Fruit fly (Drosophila melanogaster) whole organism, prepupa: ENCODE measurements around the gene CG14086.

Experiments used
- Blimp-1 ChIP-seq: fragments of 200-800 bp; sonication (Bioruptor generic); optimal IDR thresholded peaks from 3 replicates; lab custom pipeline; 2017; ENCODE audit warnings: missing biosample characterization, missing genetic modification characterization, mild to moderate bottlenecking, moderate library complexity, missing genetic modification reagents
- CG11294 ChIP-seq: fragments of 200-800 bp; sonication (Bioruptor generic); IDR thresholded peaks from 2 replicates; pipeline ENCODE4 v1.3.6; 2022; ENCODE audit warnings: missing biosample characterization, missing genetic modification characterization
- CG11762 ChIP-seq: fragments of 200-800 bp; sonication (Bioruptor generic); optimal IDR thresholded peaks from 3 replicates; lab custom pipeline; 2016; ENCODE audit warnings: missing biosample characterization, missing genetic modification characterization; ENCODE audit not compliant: insufficient read depth
- CG11902 ChIP-seq: fragments of 200-800 bp; sonication (Bioruptor generic); optimal IDR thresholded peaks from 3 replicates; lab custom pipeline; 2016; ENCODE audit warnings: missing biosample characterization, missing genetic modification characterization
- CG15336 ChIP-seq: fragments of 200-800 bp; sonication (Bioruptor generic); IDR thresholded peaks from 2 replicates; pipeline ENCODE4 v1.3.6; 2022; ENCODE audit warnings: missing biosample characterization, missing genetic modification characterization
- CG1621 ChIP-seq: fragments of 200-800 bp; sonication (Bioruptor generic); optimal IDR thresholded peaks from 3 replicates; lab custom pipeline; 2018; ENCODE audit warnings: missing biosample characterization, mild to moderate bottlenecking, missing genetic modification characterization
- CG3032 ChIP-seq: fragments of 200-800 bp; optimal IDR thresholded peaks from 2 replicates; lab custom pipeline; 2019; ENCODE audit warnings: missing biosample characterization, mild to moderate bottlenecking, missing genetic modification characterization, moderate library complexity
- CG31627 ChIP-seq: fragments of 200-800 bp; sonication (Bioruptor generic); optimal IDR thresholded peaks from 3 replicates; lab custom pipeline; 2016; ENCODE audit warnings: missing biosample characterization, missing genetic modification characterization
- CG32006 ChIP-seq: fragments of 200-800 bp; sonication (Bioruptor generic); optimal IDR thresholded peaks from 3 replicates; lab custom pipeline; 2017; ENCODE audit warnings: missing biosample characterization, mild to moderate bottlenecking, missing genetic modification characterization
- CG4318 ChIP-seq: fragments of 200-800 bp; sonication (Bioruptor generic); optimal IDR thresholded peaks from 3 replicates; lab custom pipeline; 2017; ENCODE audit warnings: missing biosample characterization, mild to moderate bottlenecking, missing genetic modification characterization
- CG6163 ChIP-seq: fragments of 200-800 bp; sonication (Bioruptor generic); IDR thresholded peaks from 3 replicates; pipeline ENCODE4 v1.3.6; 2022; ENCODE audit warnings: missing biosample characterization, missing genetic modification characterization
- CG6808 ChIP-seq: fragments of 200-800 bp; sonication (Bioruptor generic); optimal IDR thresholded peaks from 3 replicates; lab custom pipeline; 2017; ENCODE audit warnings: missing biosample characterization, missing genetic modification characterization, mild to moderate bottlenecking, moderate library complexity, missing genetic modification reagents
- CG6854 ChIP-seq: fragments of 200-800 bp; sonication (Bioruptor generic); optimal IDR thresholded peaks from 2 replicates; lab custom pipeline; 2017; ENCODE audit warnings: missing biosample characterization, mild to moderate bottlenecking, missing genetic modification characterization
- CG7368 ChIP-seq: fragments of 200-800 bp; sonication (Bioruptor generic); optimal IDR thresholded peaks from 3 replicates; lab custom pipeline; 2016; ENCODE audit warnings: missing biosample characterization, missing genetic modification characterization
- CG8119 ChIP-seq: fragments of 200-800 bp; sonication (Bioruptor generic); IDR thresholded peaks from 3 replicates; pipeline ENCODE4 v1.3.6; 2022; ENCODE audit warnings: missing biosample characterization, missing genetic modification characterization
- CG8319 ChIP-seq: fragments of 200-800 bp; sonication (Bioruptor generic); optimal IDR thresholded peaks from 3 replicates; lab custom pipeline; 2016; ENCODE audit warnings: missing biosample characterization, missing genetic modification characterization
- CG9139 ChIP-seq: fragments of 200-800 bp; sonication (Bioruptor generic); optimal IDR thresholded peaks from 3 replicates; lab custom pipeline; 2017; ENCODE audit warnings: missing biosample characterization, mild to moderate bottlenecking, missing genetic modification characterization
- Eip75B ChIP-seq: fragments of 200-800 bp; sonication (Bioruptor generic); optimal IDR thresholded peaks from 3 replicates; lab custom pipeline; 2016; ENCODE audit warnings: missing biosample characterization, missing genetic modification characterization
- Eip78C ChIP-seq: fragments of 200-800 bp; sonication (Bioruptor generic); peaks from one replicate; lab custom pipeline; 2016; ENCODE audit warnings: missing biosample characterization, missing genetic modification characterization
- Eip93F ChIP-seq: fragments of 200-800 bp; sonication (Bioruptor generic); optimal IDR thresholded peaks from 2 replicates; lab custom pipeline; 2016; ENCODE audit warnings: missing biosample characterization, mild to moderate bottlenecking, missing genetic modification characterization
- Hr38 ChIP-seq: sonication (Bioruptor generic); optimal IDR thresholded peaks from 2 replicates; lab custom pipeline; 2016; ENCODE audit warnings: missing biosample characterization, missing genetic modification characterization
- Hr4 ChIP-seq: fragments of 200-800 bp; sonication (Bioruptor generic); optimal IDR thresholded peaks from 3 replicates; lab custom pipeline; 2016; ENCODE audit warnings: missing biosample characterization, missing genetic modification characterization
- Lpt ChIP-seq: fragments of 200-800 bp; sonication (Bioruptor generic); optimal IDR thresholded peaks from 3 replicates; lab custom pipeline; 2016; ENCODE audit warnings: missing biosample characterization, missing genetic modification characterization
- Met ChIP-seq: fragments of 200-800 bp; sonication (Bioruptor generic); optimal IDR thresholded peaks from 3 replicates; lab custom pipeline; 2016; ENCODE audit warnings: missing biosample characterization, missing genetic modification characterization
- Sox102F ChIP-seq: fragments of 200-800 bp; sonication (Bioruptor generic); optimal IDR thresholded peaks from 2 replicates; lab custom pipeline; 2016; ENCODE audit warnings: missing biosample characterization, mild to moderate bottlenecking, missing genetic modification characterization
- achi ChIP-seq: fragments of 200-800 bp; sonication (Bioruptor generic); optimal IDR thresholded peaks from 3 replicates; lab custom pipeline; 2016; ENCODE audit warnings: missing biosample characterization, missing genetic modification characterization
- acj6 ChIP-seq: fragments of 200-800 bp; sonication (Bioruptor generic); optimal IDR thresholded peaks from 3 replicates; lab custom pipeline; 2016; ENCODE audit warnings: missing biosample characterization, missing genetic modification characterization
- cyc ChIP-seq: fragments of 200-800 bp; sonication (Bioruptor generic); optimal IDR thresholded peaks from 3 replicates; lab custom pipeline; 2016; ENCODE audit warnings: missing biosample characterization, missing genetic modification characterization
- dac ChIP-seq: fragments of 200-800 bp; sonication (Bioruptor generic); optimal IDR thresholded peaks from 2 replicates; lab custom pipeline; 2017; ENCODE audit warnings: missing biosample characterization, mild to moderate bottlenecking, missing genetic modification characterization
- dsx ChIP-seq: fragments of 200-800 bp; optimal IDR thresholded peaks from 3 replicates; lab custom pipeline; 2019; ENCODE audit warnings: missing biosample characterization, mild to moderate bottlenecking, missing genetic modification characterization, moderate library complexity; ENCODE audit not compliant: poor library complexity, severe bottlenecking
- eg ChIP-seq: fragments of 200-800 bp; sonication (Bioruptor generic); IDR thresholded peaks from 3 replicates; pipeline ENCODE4 v1.3.6; 2022; ENCODE audit warnings: missing biosample characterization, missing genetic modification characterization
- esn ChIP-seq: fragments of 200-800 bp; sonication (Bioruptor generic); optimal IDR thresholded peaks from 2 replicates; lab custom pipeline; 2016; ENCODE audit warnings: missing biosample characterization, mild to moderate bottlenecking, missing genetic modification characterization, moderate library complexity
- fd85E ChIP-seq: fragments of 200-800 bp; sonication (Bioruptor generic); optimal IDR thresholded peaks from 3 replicates; lab custom pipeline; 2016; ENCODE audit warnings: missing biosample characterization, missing genetic modification characterization
- net ChIP-seq: fragments of 200-800 bp; sonication (Bioruptor generic); optimal IDR thresholded peaks from 3 replicates; lab custom pipeline; 2016; ENCODE audit warnings: missing biosample characterization, missing genetic modification characterization
- spab ChIP-seq: fragments of 200-800 bp; sonication (Bioruptor generic); optimal IDR thresholded peaks from 2 replicates; lab custom pipeline; 2017; ENCODE audit warnings: missing biosample characterization, mild to moderate bottlenecking, missing genetic modification characterization, missing genetic modification reagents
- svp ChIP-seq: fragments of 200-800 bp; sonication (Bioruptor generic); peaks from one replicate; lab custom pipeline; 2016; ENCODE audit warnings: missing biosample characterization, missing genetic modification characterization
- vri ChIP-seq: fragments of 200-800 bp; sonication (Bioruptor generic); optimal IDR thresholded peaks from 3 replicates; lab custom pipeline; 2016; ENCODE audit warnings: missing biosample characterization, mild to moderate bottlenecking, missing genetic modification characterization

Gene CG14086

dm6 chr3L:19292440-19293175 is 17.0 kb downstream of the CG14086 start, which contains the start of gene Gbs-76A (continued):
- TF ChIP-seq dsx (GFP tag; lab: Kevin White, UChicago), result peak; percentile 88
- TF ChIP-seq Eip75B, result peak; percentile 42
- TF ChIP-seq CG11902 (GFP tag; lab: Kevin White, UChicago), result peak; percentile 38
- peak; percentile 41 for TF ChIP-seq CG6854
- peak; percentile 38 for TF ChIP-seq CG1621 (tag; lab: Kevin White, UChicago)
- peak; percentile 49 for TF ChIP-seq dac (GFP tag; lab: Kevin White, UChicago)
- no peak for TF ChIP-seq Hr38
- no peak for TF ChIP-seq Eip93F (GFP tag; lab: Kevin White, UChicago)
- TF ChIP-seq net (GFP tag; lab: Kevin White, UChicago), result peak; percentile 70
- TF ChIP-seq svp (GFP tag; lab: Kevin White, UChicago), result peak; percentile 85
- peak; percentile 90 for TF ChIP-seq CG3032
- TF ChIP-seq achi (GFP tag; lab: Kevin White, UChicago), result peak; percentile 87
- TF ChIP-seq Lpt (GFP tag; lab: Kevin White, UChicago), result peak; percentile 85
- peak; percentile 63 for TF ChIP-seq vri (GFP tag; lab: Kevin White, UChicago)
- peak; percentile 94 for TF ChIP-seq CG15336
- TF ChIP-seq CG9139, result peak; percentile 63
- TF ChIP-seq CG11294, result peak; percentile 78
- TF ChIP-seq CG4318, result peak; percentile 88
- peak; percentile 83 for TF ChIP-seq acj6 (GFP tag; lab: Kevin White, UChicago)
- peak; percentile 54 for TF ChIP-seq cyc (GFP tag; lab: Kevin White, UChicago)
- TF ChIP-seq CG8119 (GFP tag; lab: Robert Waterston, UW), result peak; percentile 96
- TF ChIP-seq CG32006 (GFP tag; lab: Kevin White, UChicago), result peak; percentile 94
- peak; percentile 83 for TF ChIP-seq esn (GFP tag; lab: Kevin White, UChicago)
- peak; percentile 79 for TF ChIP-seq CG6808
- peak; percentile 75 for TF ChIP-seq CG8319 (GFP tag; lab: Kevin White, UChicago)
- TF ChIP-seq Met (GFP tag; lab: Kevin White, UChicago), result peak; percentile 73
- peak; percentile 92 for TF ChIP-seq spab
- peak; percentile 83 for TF ChIP-seq CG11762
- peak; percentile 52 for TF ChIP-seq CG31627 (GFP tag; lab: Kevin White, UChicago)
- TF ChIP-seq CG6163 (GFP tag; lab: Robert Waterston, UW), result peak; percentile 90
- TF ChIP-seq fd85E (GFP tag; lab: Kevin White, UChicago), result peak; percentile 52

dm6 chr3L:19293178-19293741 is 17.7 kb downstream of the CG14086 start:
- TF ChIP-seq Eip78C (peak; percentile 59), CG15336 (peak; percentile 37; the same call in 1 of the 2 replicates), CG11762 (no peak), Sox102F (GFP tag; lab: Kevin White, UChicago) (no peak), svp (GFP tag; lab: Kevin White, UChicago) (peak; percentile 31), CG6163 (GFP tag; lab: Robert Waterston, UW) (peak; percentile 21; the same call in 1 of the 3 replicates), Hr4 (GFP tag; lab: Kevin White, UChicago) (no peak), CG1621 (tag; lab: Kevin White, UChicago) (no peak), CG8119 (GFP tag; lab: Robert Waterston, UW) (peak; percentile 25; the same call in 1 of the 3 replicates), CG6854 (peak; percentile 26), CG32006 (GFP tag; lab: Kevin White, UChicago) (peak; percentile 6), Blimp-1 (peak; percentile 95), CG7368 (GFP tag; lab: Kevin White, UChicago) (no peak), eg (GFP tag; lab: Robert Waterston, UW) (peak; percentile 39; the same call in 1 of the 3 replicates), cyc (GFP tag; lab: Kevin White, UChicago) (no peak)
